Fruit fly (Drosophila melanogaster) whole organism, larva: ENCODE data around the gene Ref2.

Experiments used
- noc ChIP-seq: fragments of 200-800 bp; sonication (Bioruptor generic); optimal IDR thresholded peaks from 3 replicates; lab custom pipeline; 2019; ENCODE audit warnings: missing biosample characterization, mild to moderate bottlenecking, missing genetic modification characterization, moderate library complexity

The Ref2 gene

dm6 chr2L:12651040-12651439, 4.9 kb upstream of the Ref2 start:
- no peak for TF ChIP-seq noc (tag; lab: Kevin White, UChicago)

dm6 chr2L:12644301-12644700, 1.9 kb downstream of the Ref2 start:
- TF ChIP-seq noc (tag; lab: Kevin White, UChicago): peak; percentile 49

- TF ChIP-seq noc (tag; lab: Kevin White, UChicago): peak; percentile 37
Observed at dm6 chr2L:12641534-12641933, 4.6 kb downstream of the Ref2 start.

dm6 chr2L:12633125-12633524, 13.0 kb downstream of the Ref2 start:
- no peak for TF ChIP-seq noc (tag; lab: Kevin White, UChicago)

dm6 chr2L:12623099-12623498, 23.1 kb downstream of the Ref2 start:
- TF ChIP-seq noc (tag; lab: Kevin White, UChicago): no peak

dm6 chr2L:12618016-12618675, 28.0 kb downstream of the Ref2 start:
- TF ChIP-seq noc (tag; lab: Kevin White, UChicago): no peak

dm6 chr2L:12616748-12617147, 29.4 kb downstream of the Ref2 start:
- TF ChIP-seq noc (tag; lab: Kevin White, UChicago): no peak

dm6 chr2L:12615940-12616450, 30.2 kb downstream of the Ref2 start:
- no peak for TF ChIP-seq noc (tag; lab: Kevin White, UChicago)

dm6 chr2L:12612991-12613390, 33.2 kb downstream of the Ref2 start:
- TF ChIP-seq noc (tag; lab: Kevin White, UChicago): no peak

- TF ChIP-seq noc (tag; lab: Kevin White, UChicago): no peak
Observed at dm6 chr2L:12611690-12612089, 34.5 kb downstream of the Ref2 start.

- no peak for TF ChIP-seq noc (tag; lab: Kevin White, UChicago)
Observed at dm6 chr2L:12609855-12610436, 36.2 kb downstream of the Ref2 start.

dm6 chr2L:12608790-12609189, 37.4 kb downstream of the Ref2 start:
- TF ChIP-seq noc (tag; lab: Kevin White, UChicago): no peak

- no peak for TF ChIP-seq noc (tag; lab: Kevin White, UChicago)
Observed at dm6 chr2L:12604733-12605132, 41.4 kb downstream of the Ref2 start.

dm6 chr2L:12603379-12603778, 42.8 kb downstream of the Ref2 start:
- TF ChIP-seq noc (tag; lab: Kevin White, UChicago): no peak

dm6 chr2L:12602808-12603207, 43.3 kb downstream of the Ref2 start:
- no peak for TF ChIP-seq noc (tag; lab: Kevin White, UChicago)

dm6 chr2L:12602200-12602628, 43.9 kb downstream of the Ref2 start:
- no peak for TF ChIP-seq noc (tag; lab: Kevin White, UChicago)

dm6 chr2L:12598012-12598411, 48.1 kb downstream of the Ref2 start:
- TF ChIP-seq noc (tag; lab: Kevin White, UChicago): no peak
